Fruit fly (Drosophila melanogaster) whole organism, embryonic: Measurements from ENCODE around the gene Ube4B.
A peak's percentile ranks its signal among the peaks of the same experiment; 100 is the strongest.

Experiments used
- Asciz ChIP-seq: fragments of 200-800 bp; sonication (Bioruptor generic); optimal IDR thresholded peaks from 2 replicates; lab custom pipeline; 2017; ENCODE audit warnings: missing biosample characterization, mild to moderate bottlenecking, missing genetic modification characterization, missing genetic modification reagents
- CG10366 ChIP-seq: fragments of 200-800 bp; sonication (Bioruptor generic); IDR thresholded peaks from 2 replicates; pipeline ENCODE4 v1.3.6; 2022; ENCODE audit warnings: missing biosample characterization, missing genetic modification characterization
- CG11456 ChIP-seq: fragments of 200-800 bp; sonication (Bioruptor generic); IDR thresholded peaks from 3 replicates; pipeline ENCODE4 v1.3.6; 2022; ENCODE audit warnings: missing biosample characterization, missing genetic modification characterization
- CG14667 ChIP-seq: fragments of 200-800 bp; sonication (Bioruptor generic); IDR thresholded peaks from 2 replicates; pipeline ENCODE4 v1.3.6; 2022; ENCODE audit warnings: missing biosample characterization, missing genetic modification characterization
- CG14860 ChIP-seq: fragments of 200-800 bp; sonication (Bioruptor generic); IDR thresholded peaks from 3 replicates; pipeline ENCODE4 v1.3.6; 2022; ENCODE audit warnings: missing biosample characterization, missing genetic modification characterization; ENCODE audit not compliant: partially characterized antibody
- CG14965 ChIP-seq: fragments of 200-800 bp; sonication (Bioruptor generic); optimal IDR thresholded peaks from 2 replicates; lab custom pipeline; 2016; ENCODE audit warnings: missing biosample characterization, missing genetic modification characterization, borderline replicate concordance
- CG15073 ChIP-seq: fragments of 200-800 bp; sonication (Bioruptor generic); optimal IDR thresholded peaks from 2 replicates; lab custom pipeline; 2016; ENCODE audit warnings: missing biosample characterization, missing genetic modification characterization
- CG18619 ChIP-seq: fragments of 200-800 bp; sonication (Bioruptor generic); optimal IDR thresholded peaks from 3 replicates; lab custom pipeline; 2017; ENCODE audit warnings: missing biosample characterization, mild to moderate bottlenecking, missing genetic modification characterization
- CG2116 ChIP-seq: fragments of 200-800 bp; sonication (Bioruptor generic); optimal IDR thresholded peaks from 3 replicates; lab custom pipeline; 2018; ENCODE audit warnings: missing biosample characterization, mild to moderate bottlenecking, missing genetic modification characterization
- CG2889 ChIP-seq: fragments of 200-800 bp; sonication (Bioruptor generic); IDR thresholded peaks from 3 replicates; pipeline ENCODE4 v1.3.6; 2022; ENCODE audit warnings: missing biosample characterization, missing genetic modification characterization
- CG30020 ChIP-seq: fragments of 200-800 bp; optimal IDR thresholded peaks from 2 replicates; lab custom pipeline; 2019; ENCODE audit warnings: missing biosample characterization, mild to moderate bottlenecking, missing genetic modification characterization, moderate library complexity
- CG32772 ChIP-seq: fragments of 200-800 bp; sonication (Bioruptor generic); IDR thresholded peaks from 2 replicates; pipeline ENCODE4 v1.3.6; 2022; ENCODE audit warnings: missing biosample characterization, missing genetic modification characterization
- CG4617 ChIP-seq: fragments of 200-800 bp; sonication (Bioruptor generic); optimal IDR thresholded peaks from 3 replicates; lab custom pipeline; 2016; ENCODE audit warnings: missing biosample characterization, missing genetic modification characterization, borderline replicate concordance
- CG6175 ChIP-seq: fragments of 200-800 bp; sonication (Bioruptor generic); IDR thresholded peaks from 3 replicates; pipeline ENCODE4 v1.3.6; 2022; ENCODE audit warnings: missing biosample characterization, missing genetic modification characterization
- CG6272 ChIP-seq: fragments of 200-800 bp; sonication (Bioruptor generic); IDR thresholded peaks from 2 replicates; pipeline ENCODE4 v1.3.6; 2022; ENCODE audit warnings: missing biosample characterization, missing genetic modification characterization
- CG6813 ChIP-seq: fragments of 200-800 bp; sonication (Bioruptor generic); optimal IDR thresholded peaks from 2 replicates; lab custom pipeline; 2017; ENCODE audit warnings: missing biosample characterization, missing genetic modification characterization, mild to moderate bottlenecking, moderate library complexity, missing genetic modification reagents
- CG9215 ChIP-seq: fragments of 200-800 bp; sonication (Bioruptor generic); IDR thresholded peaks from 2 replicates; pipeline ENCODE4 v1.3.6; 2022; ENCODE audit warnings: missing biosample characterization, missing genetic modification characterization
- CG9797 ChIP-seq: fragments of 200-800 bp; sonication (Bioruptor generic); optimal IDR thresholded peaks from 3 replicates; lab custom pipeline; 2018; ENCODE audit warnings: missing biosample characterization, mild to moderate bottlenecking, missing genetic modification characterization
- CHES-1-like ChIP-seq: fragments of 200-800 bp; sonication (Bioruptor generic); optimal IDR thresholded peaks from 2 replicates; lab custom pipeline; 2016; ENCODE audit warnings: missing biosample characterization, missing genetic modification characterization
- CkIIα-i1 ChIP-seq: fragments of 200-800 bp; sonication (Bioruptor generic); IDR thresholded peaks from 2 replicates; pipeline ENCODE4 v1.3.6; 2022; ENCODE audit warnings: missing biosample characterization, missing genetic modification characterization
- D19B ChIP-seq: fragments of 200-800 bp; sonication (Bioruptor generic); optimal IDR thresholded peaks from 2 replicates; lab custom pipeline; 2017; ENCODE audit warnings: missing biosample characterization, mild to moderate bottlenecking, missing genetic modification characterization
- Dbx ChIP-seq: fragments of 200-800 bp; sonication (Bioruptor generic); IDR thresholded peaks from 3 replicates; pipeline ENCODE4 v1.3.6; 2022; ENCODE audit warnings: missing biosample characterization, missing genetic modification characterization
- Ets65A ChIP-seq: fragments of 200-800 bp; sonication (Bioruptor generic); peaks from one replicate; lab custom pipeline; 2016; ENCODE audit warnings: missing biosample characterization, missing genetic modification characterization
- Gsc ChIP-seq: fragments of 200-800 bp; sonication (Bioruptor generic); IDR thresholded peaks from 2 replicates; pipeline ENCODE4 v1.3.6; 2022; ENCODE audit warnings: missing biosample characterization, missing genetic modification characterization
- Hey ChIP-seq: fragments of 200-800 bp; sonication (Bioruptor generic); optimal IDR thresholded peaks from 3 replicates; lab custom pipeline; 2018; ENCODE audit warnings: missing biosample characterization, mild to moderate bottlenecking, missing genetic modification characterization
- Lim3 ChIP-seq: fragments of 200-800 bp; sonication (Bioruptor generic); IDR thresholded peaks from 2 replicates; pipeline ENCODE4 v1.3.6; 2022; ENCODE audit warnings: missing biosample characterization, missing genetic modification characterization
- MBD-R2 ChIP-seq: fragments of 200-800 bp; sonication (Bioruptor generic); IDR thresholded peaks from 2 replicates; pipeline ENCODE4 v1.3.6; 2022; ENCODE audit warnings: missing biosample characterization, missing genetic modification characterization
- Mad ChIP-seq: fragments of 200-800 bp; sonication (Bioruptor generic); optimal IDR thresholded peaks from 2 replicates; lab custom pipeline; 2016; ENCODE audit warnings: missing biosample characterization, missing genetic modification characterization
- Mes4 ChIP-seq: fragments of 200-800 bp; sonication (Bioruptor generic); optimal IDR thresholded peaks from 2 replicates; lab custom pipeline; 2016; ENCODE audit warnings: missing biosample characterization, missing genetic modification characterization
- Oaz ChIP-seq: fragments of 200-800 bp; sonication (Bioruptor generic); IDR thresholded peaks from 2 replicates; pipeline ENCODE4 v1.3.6; 2022; ENCODE audit warnings: missing biosample characterization, missing genetic modification characterization
- Opbp ChIP-seq: fragments of 200-800 bp; sonication (Bioruptor generic); IDR thresholded peaks from 3 replicates; pipeline ENCODE4 v1.3.6; 2022; ENCODE audit warnings: missing biosample characterization, missing genetic modification characterization; ENCODE audit not compliant: partially characterized antibody
- Spps ChIP-seq: fragments of 200-800 bp; sonication (Bioruptor generic); optimal IDR thresholded peaks from 2 replicates; lab custom pipeline; 2018; ENCODE audit warnings: missing biosample characterization, mild to moderate bottlenecking, missing genetic modification characterization
- Sry-β ChIP-seq: fragments of 200-800 bp; sonication (Bioruptor generic); optimal IDR thresholded peaks from 2 replicates; lab custom pipeline; 2018; ENCODE audit warnings: missing biosample characterization, mild to moderate bottlenecking, missing genetic modification characterization, moderate library complexity
- Usf ChIP-seq: fragments of 200-800 bp; sonication (Bioruptor generic); optimal IDR thresholded peaks from 2 replicates; lab custom pipeline; 2017; ENCODE audit warnings: missing genotype, missing biosample characterization, missing genetic modification characterization
- ara ChIP-seq: fragments of 200-800 bp; sonication (Bioruptor generic); IDR thresholded peaks from 2 replicates; pipeline ENCODE4 v1.3.6; 2022; ENCODE audit warnings: missing biosample characterization, missing genetic modification characterization
- dysf ChIP-seq: fragments of 200-800 bp; sonication (Bioruptor generic); IDR thresholded peaks from 3 replicates; pipeline ENCODE4 v1.3.6; 2022; ENCODE audit warnings: missing biosample characterization, missing genetic modification characterization
- gro ChIP-seq: fragments of 200-800 bp; sonication (Bioruptor generic); optimal IDR thresholded peaks from 2 replicates; lab custom pipeline; 2016; ENCODE audit warnings: missing biosample characterization, missing genetic modification characterization
- ken ChIP-seq: fragments of 200-800 bp; sonication (Bioruptor generic); IDR thresholded peaks from 3 replicates; pipeline ENCODE4 v1.3.6; 2022; ENCODE audit warnings: missing biosample characterization, missing genetic modification characterization
- nau ChIP-seq: fragments of 200-800 bp; sonication (Bioruptor generic); optimal IDR thresholded peaks from 3 replicates; lab custom pipeline; 2017; ENCODE audit warnings: missing biosample characterization, mild to moderate bottlenecking, missing genetic modification characterization, missing genetic modification reagents
- nerfin-2 ChIP-seq: fragments of 200-800 bp; sonication (Bioruptor generic); IDR thresholded peaks from 2 replicates; pipeline ENCODE4 v1.3.6; 2022; ENCODE audit warnings: missing biosample characterization, missing genetic modification characterization; ENCODE audit not compliant: partially characterized antibody
- odd ChIP-seq: fragments of 200-800 bp; sonication (Bioruptor generic); optimal IDR thresholded peaks from 2 replicates; lab custom pipeline; 2017; ENCODE audit warnings: missing biosample characterization, mild to moderate bottlenecking, missing genetic modification characterization
- pb ChIP-seq: fragments of 200-800 bp; sonication (Bioruptor generic); optimal IDR thresholded peaks from 3 replicates; lab custom pipeline; 2016; ENCODE audit warnings: missing biosample characterization, missing genetic modification characterization
- schlank ChIP-seq: fragments of 200-800 bp; sonication (Bioruptor generic); optimal IDR thresholded peaks from 2 replicates; lab custom pipeline; 2018; ENCODE audit warnings: missing biosample characterization, mild to moderate bottlenecking, missing genetic modification characterization
- seq ChIP-seq: fragments of 200-800 bp; sonication (Bioruptor generic); IDR thresholded peaks from 2 replicates; pipeline ENCODE4 v1.3.6; 2022; ENCODE audit warnings: missing biosample characterization, missing genetic modification characterization
- toy ChIP-seq: fragments of 200-800 bp; sonication (Bioruptor generic); IDR thresholded peaks from 2 replicates; pipeline ENCODE4 v1.3.6; 2022; ENCODE audit warnings: missing biosample characterization, missing genetic modification characterization
- tx ChIP-seq: fragments of 200-800 bp; sonication (Bioruptor generic); optimal IDR thresholded peaks from 2 replicates; lab custom pipeline; 2016; ENCODE audit warnings: missing biosample characterization, missing genetic modification characterization
- unc-4 ChIP-seq: fragments of 200-800 bp; sonication (Bioruptor generic); IDR thresholded peaks from 2 replicates; pipeline ENCODE4 v1.3.6; 2022; ENCODE audit warnings: missing biosample characterization, missing genetic modification characterization; ENCODE audit not compliant: partially characterized antibody
- unpg ChIP-seq: fragments of 200-800 bp; sonication (Bioruptor generic); optimal IDR thresholded peaks from 3 replicates; lab custom pipeline; 2018; ENCODE audit warnings: missing biosample characterization, mild to moderate bottlenecking, missing genetic modification characterization, moderate library complexity
- vvl ChIP-seq: fragments of 200-800 bp; sonication (Bioruptor generic); IDR thresholded peaks from 2 replicates; pipeline ENCODE4 v1.3.6; 2022; ENCODE audit warnings: missing biosample characterization, missing genetic modification characterization
- wdn ChIP-seq: fragments of 200-800 bp; sonication (Bioruptor generic); IDR thresholded peaks from 2 replicates; pipeline ENCODE4 v1.3.6; 2022; ENCODE audit warnings: missing biosample characterization, missing genetic modification characterization
- zfh2 ChIP-seq: fragments of 200-800 bp; sonication (Bioruptor generic); optimal IDR thresholded peaks from 2 replicates; lab custom pipeline; 2016; ENCODE audit warnings: missing biosample characterization, missing genetic modification characterization

The Ube4B gene

DNA sequence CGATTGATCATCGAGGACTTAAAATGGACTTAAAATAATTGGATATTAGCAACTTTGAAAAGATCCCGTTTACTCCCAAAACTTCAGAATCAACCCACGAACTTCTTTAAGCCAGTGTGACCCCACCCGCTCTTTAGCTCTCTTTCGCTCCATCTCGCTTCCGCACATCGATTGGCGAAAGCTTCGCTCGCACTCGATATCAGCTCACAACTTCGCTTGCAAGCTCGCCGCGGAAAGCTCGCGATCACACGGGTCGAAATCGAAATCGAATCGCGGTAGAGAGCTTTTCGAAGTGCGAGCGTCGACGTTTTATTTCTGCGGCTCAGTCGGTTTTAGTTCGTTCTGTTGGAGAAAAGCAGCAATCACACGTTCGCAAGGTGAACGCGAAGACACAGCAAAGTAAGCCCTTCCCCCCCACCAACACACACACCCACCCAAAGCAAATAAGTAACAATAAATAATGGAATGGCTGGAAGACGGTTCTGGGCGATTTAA, 45.1 kb downstream of the Ube4B start, which contains the start of gene Vha68-2 (continued):
- TF ChIP-seq CG11456 (GFP tag; lab: Robert Waterston, UW) (peak; percentile 82; the same call in 2 of the 3 replicates), Ets65A (GFP tag; lab: Kevin White, UChicago) (no peak), Opbp (GFP tag; lab: Robert Waterston, UW) (0 out of 3 replicates have a peak, but pooled peaks have one; percentile 32), CkIIα-i1 (no peak), D19B (GFP tag; lab: Kevin White, UChicago) (no peak), schlank (tag; lab: Kevin White, UChicago) (peak; percentile 75), CG14860 (no peak), gro (GFP tag; lab: Kevin White, UChicago) (no peak), Spps (tag; lab: Kevin White, UChicago) (no peak), vvl (GFP tag; lab: Robert Waterston, UW) (peak; percentile 79), CG14965 (GFP tag; lab: Kevin White, UChicago) (no peak), nau (GFP tag; lab: Kevin White, UChicago) (no peak), seq (GFP tag; lab: Robert Waterston, UW) (no peak; the same call in 1 of the 2 replicates), toy (no peak), CG2116 (peak; percentile 61), CG10366 (GFP tag; lab: Robert Waterston, UW) (peak; percentile 58), nerfin-2 (0 out of 2 replicates have a peak, but pooled peaks have one; percentile 36), Dbx (GFP tag; lab: Robert Waterston, UW) (peak; percentile 58; the same call in 2 of the 3 replicates), Sry-β (GFP tag; lab: Kevin White, UChicago) (no peak), odd (peak; percentile 71), CG6813 (GFP tag; lab: Kevin White, UChicago) (no peak), CG6272 (GFP tag; lab: Robert Waterston, UW) (no peak), unpg (GFP tag; lab: Kevin White, UChicago) (peak; percentile 66), pb (GFP tag; lab: Kevin White, UChicago) (peak; percentile 10), CHES-1-like (GFP tag; lab: Kevin White, UChicago) (peak; percentile 59), CG15073 (GFP tag; lab: Kevin White, UChicago) (no peak), Lim3 (GFP tag; lab: Robert Waterston, UW) (no peak), CG14667 (GFP tag; lab: Robert Waterston, UW) (no peak), Hey (tag; lab: Kevin White, UChicago) (peak; percentile 52), Mes4 (peak; percentile 57), ken (GFP tag; lab: Robert Waterston, UW) (peak; percentile 47; the same call in 1 of the 3 replicates), CG9215 (GFP tag; lab: Robert Waterston, UW) (no peak), Mad (GFP tag; lab: Kevin White, UChicago) (peak; percentile 50), CG9797 (GFP tag; lab: Kevin White, UChicago) (no peak), CG6175 (no peak), ara (GFP tag; lab: Robert Waterston, UW) (no peak), CG4617 (GFP tag; lab: Kevin White, UChicago) (no peak), Asciz (peak; percentile 12), MBD-R2 (peak; percentile 64), Oaz (GFP tag; lab: Robert Waterston, UW) (no peak), CG2889 (no peak), wdn (GFP tag; lab: Robert Waterston, UW) (peak; percentile 55; the same call in 1 of the 2 replicates), CG32772 (GFP tag; lab: Robert Waterston, UW) (no peak), unc-4 (GFP tag; lab: Robert Waterston, UW) (0 out of 2 replicates have a peak, but pooled peaks have one; percentile 33), CG30020 (tag; lab: Kevin White, UChicago) (no peak), Usf (no peak), dysf (peak; percentile 67; the same call in 2 of the 3 replicates), zfh2 (GFP tag; lab: Kevin White, UChicago) (peak; percentile 67), Gsc (GFP tag; lab: Robert Waterston, UW) (no peak), CG18619 (GFP tag; lab: Kevin White, UChicago) (peak; percentile 60), tx (GFP tag; lab: Kevin White, UChicago) (peak; percentile 38)
